Fruit fly (Drosophila melanogaster): ENCODE measurements around the gene CG15529.

dm6 chr3R:30189836-30190235 lies 38.0 kb downstream of the CG15529 start:
- TF ChIP-seq Mio (GFP tag; optimal IDR thresholded peaks at IDR 0.05) (no peak), lola (GFP tag; optimal IDR thresholded peaks at IDR 0.05) (no peak), Abd-B (GFP tag; optimal IDR thresholded peaks at IDR 0.05) (no peak), jim (GFP tag; optimal IDR thresholded peaks at IDR 0.05) (no peak), h (GFP tag; optimal IDR thresholded peaks at IDR 0.05) (peak; percentile 76), pan (optimal IDR thresholded peaks at IDR 0.05) (no peak), usp (GFP tag; optimal IDR thresholded peaks at IDR 0.05) (no peak), Hr78 (GFP tag; optimal IDR thresholded peaks at IDR 0.05) (no peak)
